Fruit fly (Drosophila melanogaster) whole organism, embryonic: ENCODE data around the gene Gem2.
A peak's percentile ranks its signal among the peaks of the same experiment; 100 is the strongest.

Experiments used
- ATbp ChIP-seq: fragments of 200-800 bp; sonication (Bioruptor generic); optimal IDR thresholded peaks from 2 replicates; lab custom pipeline; 2017; ENCODE audit warnings: missing biosample characterization, mild to moderate bottlenecking, missing genetic modification characterization, missing genetic modification reagents
- Awh ChIP-seq: fragments of 200-800 bp; sonication (Bioruptor generic); IDR thresholded peaks from 2 replicates; pipeline ENCODE4, ENCODE4 v1.3.6; 2022; ENCODE audit warnings: missing biosample characterization, missing genetic modification characterization
- CG10321 ChIP-seq: fragments of 200-800 bp; sonication (Bioruptor generic); IDR thresholded peaks from 2 replicates; pipeline ENCODE4 v1.3.6; 2022; ENCODE audit warnings: missing biosample characterization, missing genetic modification characterization
- CG11398 ChIP-seq: fragments of 200-800 bp; sonication (Bioruptor generic); optimal IDR thresholded peaks from 2 replicates; lab custom pipeline; 2016; ENCODE audit warnings: missing biosample characterization, missing genetic modification characterization
- CG11456 ChIP-seq: fragments of 200-800 bp; sonication (Bioruptor generic); IDR thresholded peaks from 3 replicates; pipeline ENCODE4 v1.3.6; 2022; ENCODE audit warnings: missing biosample characterization, missing genetic modification characterization
- CG12104 ChIP-seq: fragments of 200-800 bp; sonication (Bioruptor generic); optimal IDR thresholded peaks from 3 replicates; lab custom pipeline; 2016; ENCODE audit warnings: missing biosample characterization, missing genetic modification characterization
- CG12659 ChIP-seq: fragments of 200-800 bp; sonication (Bioruptor generic); optimal IDR thresholded peaks from 3 replicates; lab custom pipeline; 2017; ENCODE audit warnings: mild to moderate bottlenecking, missing biosample characterization, missing genetic modification reagents, missing genetic modification characterization
- CG14965 ChIP-seq: fragments of 200-800 bp; sonication (Bioruptor generic); optimal IDR thresholded peaks from 2 replicates; lab custom pipeline; 2016; ENCODE audit warnings: missing biosample characterization, missing genetic modification characterization, borderline replicate concordance
- CG16779 ChIP-seq: fragments of 200-800 bp; sonication (Bioruptor generic); IDR thresholded peaks from 2 replicates; pipeline ENCODE4 v1.3.6; 2022; ENCODE audit warnings: missing biosample characterization, missing genetic modification characterization
- CG1792 ChIP-seq: fragments of 200-800 bp; sonication (Bioruptor generic); optimal IDR thresholded peaks from 2 replicates; lab custom pipeline; 2016; ENCODE audit warnings: missing biosample characterization, missing genetic modification characterization
- CG1832 ChIP-seq: fragments of 200-800 bp; sonication (Bioruptor generic); optimal IDR thresholded peaks from 2 replicates; lab custom pipeline; 2017; ENCODE audit warnings: missing biosample characterization, mild to moderate bottlenecking, missing genetic modification characterization, inconsistent platforms
- CG18599 ChIP-seq: fragments of 200-800 bp; sonication (Bioruptor generic); optimal IDR thresholded peaks from 3 replicates; lab custom pipeline; 2017; ENCODE audit warnings: missing biosample characterization, missing genetic modification characterization, mild to moderate bottlenecking, moderate library complexity, missing genetic modification reagents
- CG31365 ChIP-seq: fragments of 200-800 bp; sonication (Bioruptor generic); optimal IDR thresholded peaks from 2 replicates; lab custom pipeline; 2018; ENCODE audit warnings: missing biosample characterization, mild to moderate bottlenecking, missing genetic modification characterization
- CG3838 ChIP-seq: fragments of 200-800 bp; sonication (Bioruptor generic); optimal IDR thresholded peaks from 3 replicates; lab custom pipeline; 2016; ENCODE audit warnings: missing biosample characterization, missing genetic modification characterization
- CG4707 ChIP-seq: fragments of 200-800 bp; sonication (Bioruptor generic); optimal IDR thresholded peaks from 2 replicates; lab custom pipeline; 2018; ENCODE audit warnings: missing biosample characterization, mild to moderate bottlenecking, missing genetic modification characterization, moderate library complexity
- CG4730 ChIP-seq: fragments of 200-800 bp; sonication (Bioruptor generic); IDR thresholded peaks from 2 replicates; pipeline ENCODE4 v1.3.6; 2022; ENCODE audit warnings: missing biosample characterization, missing genetic modification characterization
- CG6254 ChIP-seq: fragments of 200-800 bp; sonication (Bioruptor generic); optimal IDR thresholded peaks from 3 replicates; lab custom pipeline; 2017; ENCODE audit warnings: mild to moderate bottlenecking, missing biosample characterization, missing genetic modification reagents, missing genetic modification characterization
- CG7556 ChIP-seq: fragments of 200-800 bp; sonication (Bioruptor generic); optimal IDR thresholded peaks from 2 replicates; lab custom pipeline; 2017; ENCODE audit warnings: missing biosample characterization, mild to moderate bottlenecking, missing genetic modification characterization
- CG9876 ChIP-seq: fragments of 200-800 bp; sonication (Bioruptor generic); optimal IDR thresholded peaks from 2 replicates; lab custom pipeline; 2016; ENCODE audit warnings: missing biosample characterization, missing genetic modification characterization
- CoRest ChIP-seq: fragments of 200-800 bp; sonication (Bioruptor generic); optimal IDR thresholded peaks from 3 replicates; lab custom pipeline; 2018; ENCODE audit warnings: missing biosample characterization, mild to moderate bottlenecking, missing genetic modification characterization, moderate library complexity
- GATAe ChIP-seq: fragments of 200-800 bp; sonication (Bioruptor generic); conservative IDR thresholded peaks from 2 replicates; pipeline ENCODE4 v1.3.6; 2022; ENCODE audit warnings: missing biosample characterization, missing genetic modification characterization
- Mes4 ChIP-seq: fragments of 200-800 bp; sonication (Bioruptor generic); optimal IDR thresholded peaks from 2 replicates; lab custom pipeline; 2016; ENCODE audit warnings: missing biosample characterization, missing genetic modification characterization
- Opbp ChIP-seq: fragments of 200-800 bp; sonication (Bioruptor generic); IDR thresholded peaks from 3 replicates; pipeline ENCODE4 v1.3.6; 2022; ENCODE audit warnings: missing biosample characterization, missing genetic modification characterization; ENCODE audit not compliant: partially characterized antibody
- Optix ChIP-seq: fragments of 200-800 bp; sonication (Bioruptor generic); IDR thresholded peaks from 3 replicates; pipeline ENCODE4 v1.3.6; 2022; ENCODE audit warnings: missing biosample characterization, missing genetic modification characterization
- Rfx ChIP-seq: fragments of 200-800 bp; sonication (Bioruptor generic); IDR thresholded peaks from 2 replicates; pipeline ENCODE4 v1.3.6; 2022; ENCODE audit warnings: missing biosample characterization, missing genetic modification characterization
- Side ChIP-seq: fragments of 200-800 bp; sonication (Bioruptor generic); optimal IDR thresholded peaks from 2 replicates; lab custom pipeline; 2016; ENCODE audit warnings: missing biosample characterization, missing genetic modification characterization
- Ssrp ChIP-seq: fragments of 200-800 bp; sonication (Bioruptor generic); optimal IDR thresholded peaks from 2 replicates; lab custom pipeline; 2018; ENCODE audit warnings: missing biosample characterization, mild to moderate bottlenecking, missing genetic modification characterization, moderate library complexity
- Stat92E ChIP-seq, 3 experiments: fragments of >200 bp in 2 of 3; fragments of 200-800 bp in 1 of 3; sonication (Bioruptor generic) in 1 of 3; optimal IDR thresholded peaks; 2 replicates each; lab custom pipeline; 2017 to 2019; ENCODE audit warnings: missing biosample characterization in 3 of 3, missing genetic modification characterization in 3 of 3, mild to moderate bottlenecking in 1 of 3, moderate library complexity in 1 of 3
- bsh ChIP-seq, 2 experiments: fragments of 200-800 bp; sonication (Bioruptor generic); optimal IDR thresholded peaks; 2 replicates each; lab custom pipeline; 2017 to 2018; ENCODE audit warnings: mild to moderate bottlenecking in 2 of 2, missing biosample characterization in 2 of 2, missing genetic modification characterization in 2 of 2, moderate library complexity in 1 of 2
- cato ChIP-seq: fragments of 200-800 bp; sonication (Bioruptor generic); optimal IDR thresholded peaks from 2 replicates; lab custom pipeline; 2016; ENCODE audit warnings: missing biosample characterization, missing genetic modification characterization, borderline replicate concordance
- chm ChIP-seq: fragments of 200-800 bp; sonication (Bioruptor generic); IDR thresholded peaks from 2 replicates; pipeline ENCODE4 v1.3.6; 2022; ENCODE audit warnings: missing biosample characterization, missing genetic modification characterization
- chn ChIP-seq: fragments of 200-800 bp; sonication (Bioruptor generic); optimal IDR thresholded peaks from 2 replicates; lab custom pipeline; 2016; ENCODE audit warnings: missing biosample characterization, missing genetic modification characterization
- dpn ChIP-seq, 2 experiments: fragments of 200-800 bp; sonication (Bioruptor generic); optimal IDR thresholded peaks; 3 replicates each; lab custom pipeline; 2016; ENCODE audit warnings: missing biosample characterization in 2 of 2, missing genetic modification characterization in 2 of 2
- gro ChIP-seq: fragments of 200-800 bp; sonication (Bioruptor generic); optimal IDR thresholded peaks from 2 replicates; lab custom pipeline; 2016; ENCODE audit warnings: missing biosample characterization, missing genetic modification characterization
- gt ChIP-seq: fragments of 200-800 bp; sonication (Bioruptor generic); IDR thresholded peaks from 2 replicates; pipeline ENCODE4 v1.3.6; 2022; ENCODE audit warnings: missing biosample characterization, missing genetic modification characterization
- h ChIP-seq: fragments of >200 bp; optimal IDR thresholded peaks from 2 replicates; lab custom pipeline; 2017
- hth ChIP-seq: fragments of >200 bp; optimal IDR thresholded peaks from 2 replicates; lab custom pipeline; 2017; ENCODE audit warnings: inconsistent platforms
- lmd ChIP-seq: fragments of 200-800 bp; sonication (Bioruptor generic); IDR thresholded peaks from 2 replicates; pipeline ENCODE4 v1.3.6; 2022; ENCODE audit warnings: missing biosample characterization, missing genetic modification characterization
- mam ChIP-seq: fragments of 200-800 bp; sonication (Bioruptor generic); optimal IDR thresholded peaks from 3 replicates; lab custom pipeline; 2016; ENCODE audit warnings: missing biosample characterization, missing genetic modification characterization
- row ChIP-seq: fragments of 200-800 bp; sonication (Bioruptor generic); IDR thresholded peaks from 3 replicates; pipeline ENCODE4 v1.3.6; 2022; ENCODE audit warnings: missing biosample characterization, missing genetic modification characterization
- salm ChIP-seq: fragments of 200-800 bp; sonication (Bioruptor generic); optimal IDR thresholded peaks from 2 replicates; lab custom pipeline; 2018; ENCODE audit warnings: missing biosample characterization, mild to moderate bottlenecking, missing genetic modification characterization
- so ChIP-seq: fragments of 200-800 bp; sonication (Bioruptor generic); IDR thresholded peaks from 3 replicates; pipeline ENCODE4 v1.3.6; 2022; ENCODE audit warnings: missing biosample characterization, missing genetic modification characterization
- tap ChIP-seq: fragments of 200-800 bp; optimal IDR thresholded peaks from 3 replicates; lab custom pipeline; 2019; ENCODE audit warnings: missing biosample characterization, mild to moderate bottlenecking, missing genetic modification characterization, moderate library complexity
- tgo ChIP-seq: fragments of 200-800 bp; sonication (Bioruptor generic); IDR thresholded peaks from 3 replicates; pipeline ENCODE4 v1.3.6; 2022; ENCODE audit warnings: missing biosample characterization, missing genetic modification characterization
- tup ChIP-seq: fragments of 200-800 bp; sonication (Bioruptor generic); optimal IDR thresholded peaks from 2 replicates; lab custom pipeline; 2016; ENCODE audit warnings: missing biosample characterization, mild to moderate bottlenecking, missing genetic modification characterization, moderate library complexity
- unpg ChIP-seq: fragments of 200-800 bp; sonication (Bioruptor generic); optimal IDR thresholded peaks from 3 replicates; lab custom pipeline; 2018; ENCODE audit warnings: missing biosample characterization, mild to moderate bottlenecking, missing genetic modification characterization, moderate library complexity

Gene Gem2

DNA sequence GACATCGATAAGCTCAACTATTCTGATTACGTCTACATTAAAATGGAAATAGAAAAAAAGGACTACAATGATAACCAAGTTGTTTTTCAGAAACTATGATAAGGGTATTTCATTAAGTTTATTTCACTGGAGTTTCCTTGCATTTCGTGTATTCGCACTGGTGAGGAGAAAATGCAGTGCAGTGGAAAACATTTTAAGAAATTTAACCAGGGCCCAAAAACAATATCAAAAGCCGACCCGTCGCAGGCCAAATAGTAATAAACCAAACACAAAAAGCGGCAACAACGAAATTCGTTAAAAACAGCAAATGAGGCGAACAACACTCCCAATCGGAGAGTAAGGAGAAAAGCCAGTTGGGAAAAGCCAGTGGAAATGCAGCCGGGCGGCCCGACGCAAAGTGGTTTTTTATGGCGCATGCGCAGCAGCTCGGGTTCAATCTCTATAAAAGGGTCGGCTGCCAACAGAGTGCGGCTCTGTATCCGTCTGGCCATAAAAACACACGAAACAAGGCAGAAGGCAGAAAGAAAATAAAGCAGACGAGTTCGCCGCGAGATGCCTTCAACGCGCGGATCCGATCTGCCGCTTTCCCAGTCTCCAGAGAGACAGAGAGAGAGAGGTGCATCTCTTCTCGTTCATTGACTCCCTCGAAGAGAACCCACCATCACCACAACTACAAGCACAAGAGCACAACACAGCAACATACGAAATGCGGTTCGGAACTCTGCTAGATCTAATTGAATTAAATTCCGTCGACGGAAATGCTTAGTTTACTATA is 19.1 kb downstream of the Gem2 start (continued):
- TF ChIP-seq GATAe (GFP tag; lab: Robert Waterston, UW) (no peak), CoRest (tag; lab: Kevin White, UChicago) (no peak), CG4730 (GFP tag; lab: Robert Waterston, UW) (no peak), tap (tag; lab: Kevin White, UChicago) (no peak)

dm6 chr3L:19079798-19080691 is 20.1 kb downstream of the Gem2 start:
- TF ChIP-seq Ssrp (peak; percentile 36), CG3838 (no peak), Stat92E (GFP tag; optimal IDR thresholded peaks at IDR 0.05; lab: Kevin White, UChicago) (no peak), unpg (GFP tag; lab: Kevin White, UChicago) (no peak), CG1792 (GFP tag; lab: Kevin White, UChicago) (no peak), CG31365 (no peak), CG4707 (GFP tag; lab: Kevin White, UChicago) (no peak), row (GFP tag; lab: Robert Waterston, UW) (peak; percentile 45; the same call in 2 of the 3 replicates), dpn (GFP tag; optimal IDR thresholded peaks at IDR 0.05; lab: Kevin White, UChicago) (peak in 1 of 2 experiments; percentile 23), Rfx (GFP tag; lab: Robert Waterston, UW) (peak; percentile 47), gro (GFP tag; lab: Kevin White, UChicago) (no peak), CG10321 (GFP tag; lab: Robert Waterston, UW) (peak; percentile 47; the same call in 1 of the 2 replicates), CG1832 (GFP tag; lab: Kevin White, UChicago) (peak; percentile 77), cato (GFP tag; lab: Kevin White, UChicago) (no peak), CG9876 (GFP tag; lab: Kevin White, UChicago) (no peak), CG11398 (GFP tag; lab: Kevin White, UChicago) (no peak), salm (tag; lab: Kevin White, UChicago) (no peak), chn (GFP tag; lab: Kevin White, UChicago) (no peak), bsh (GFP tag; optimal IDR thresholded peaks at IDR 0.05; lab: Kevin White, UChicago) (peak; percentile 7 to 47), tup (no peak), Mes4 (GFP tag; lab: Kevin White, UChicago) (no peak), ATbp (GFP tag; lab: Kevin White, UChicago) (no peak), so (GFP tag; lab: Robert Waterston, UW) (no peak; the same call in 2 of the 3 replicates), hth (lab: Kevin White, UChicago) (no peak), CG16779 (GFP tag; lab: Robert Waterston, UW) (no peak), CG11456 (peak; percentile 64; the same call in 1 of the 3 replicates), mam (GFP tag; lab: Kevin White, UChicago) (peak; percentile 18), Awh (no peak), Side (GFP tag; lab: Kevin White, UChicago) (no peak), tgo (GFP tag; lab: Robert Waterston, UW) (no peak), CG12659 (peak; percentile 44), CG7556 (GFP tag; lab: Kevin White, UChicago) (peak; percentile 78), Optix (GFP tag; lab: Robert Waterston, UW) (no peak), CG18599 (peak; percentile 37), CG6254 (GFP tag; lab: Kevin White, UChicago) (no peak), gt (GFP tag; lab: Robert Waterston, UW) (no peak), chm (no peak), lmd (no peak; the same call in 1 of the 2 replicates), CG14965 (GFP tag; lab: Kevin White, UChicago) (no peak), Opbp (GFP tag; lab: Robert Waterston, UW) (no peak), CG12104 (GFP tag; lab: Kevin White, UChicago) (no peak), h (lab: Kevin White, UChicago) (no peak)
